Fruit fly (Drosophila melanogaster) whole organism, wandering third instar larva: ENCODE results near the gene CG44261.

Experiments
- Abd-B ChIP-seq: fragments of >200 bp; optimal IDR thresholded peaks from 2 replicates; lab custom pipeline; 2017; ENCODE audit warnings: missing biosample characterization, missing genetic modification characterization
- CG32264 ChIP-seq: fragments of 200-800 bp; sonication (Bioruptor generic); optimal IDR thresholded peaks from 2 replicates; lab custom pipeline; 2016; ENCODE audit warnings: missing biosample characterization, missing genetic modification characterization
- CG9705 ChIP-seq: fragments of 200-800 bp; sonication (Bioruptor generic); optimal IDR thresholded peaks from 2 replicates; lab custom pipeline; 2018; ENCODE audit warnings: missing biosample characterization, mild to moderate bottlenecking, missing genetic modification characterization
- CrebA ChIP-seq: fragments of 200-800 bp; sonication (Bioruptor generic); optimal IDR thresholded peaks from 2 replicates; lab custom pipeline; 2016; ENCODE audit warnings: missing biosample characterization, mild to moderate bottlenecking, missing genetic modification characterization, borderline replicate concordance
- Dfd ChIP-seq: fragments of >200 bp; optimal IDR thresholded peaks from 2 replicates; lab custom pipeline; 2017; ENCODE audit warnings: missing biosample characterization, missing genetic modification characterization
- Dif ChIP-seq: fragments of 200-275, 200-300 bp; sonication (Bioruptor generic); optimal IDR thresholded peaks from 2 replicates; lab custom pipeline; 2018; ENCODE audit warnings: missing biosample characterization, missing genetic modification characterization; ENCODE audit not compliant: partially characterized antibody
- GATAd ChIP-seq: sonication (Bioruptor generic); optimal IDR thresholded peaks from 2 replicates; lab custom pipeline; 2016; ENCODE audit warnings: missing biosample characterization, missing genetic modification characterization
- HLH106 ChIP-seq: fragments of 200-800 bp; optimal IDR thresholded peaks from 3 replicates; lab custom pipeline; 2019; ENCODE audit warnings: missing biosample characterization, mild to moderate bottlenecking, missing genetic modification characterization, moderate library complexity
- Hnf4 ChIP-seq: fragments of 200-800 bp; sonication (Bioruptor generic); optimal IDR thresholded peaks from 2 replicates; lab custom pipeline; 2016; ENCODE audit warnings: missing biosample characterization, mild to moderate bottlenecking, missing genetic modification characterization
- Hr78 ChIP-seq: fragments of >200 bp; optimal IDR thresholded peaks from 2 replicates; lab custom pipeline; 2017; ENCODE audit warnings: missing biosample characterization, missing genetic modification characterization
- Hr83 ChIP-seq: fragments of 200-300 bp; sonication (Bioruptor generic); optimal IDR thresholded peaks from 2 replicates; lab custom pipeline; 2016; ENCODE audit warnings: missing biosample characterization, mild to moderate bottlenecking, missing genetic modification characterization, moderate library complexity; ENCODE audit not compliant: poor library complexity, severe bottlenecking
- Jra ChIP-seq: sonication (Bioruptor generic); optimal IDR thresholded peaks from 2 replicates; lab custom pipeline; 2016; ENCODE audit warnings: missing biosample characterization, missing genetic modification characterization
- Mio ChIP-seq: sonication (Bioruptor generic); optimal IDR thresholded peaks from 2 replicates; lab custom pipeline; 2016; ENCODE audit warnings: missing biosample characterization, missing genetic modification characterization
- Myc ChIP-seq: fragments of >200 bp; optimal IDR thresholded peaks from 2 replicates; lab custom pipeline; 2017
- N ChIP-seq: fragments of >200 bp; optimal IDR thresholded peaks from 2 replicates; lab custom pipeline; 2018; ENCODE audit warnings: missing biosample characterization, missing external identifiers, missing genetic modification characterization
- OdsH ChIP-seq: fragments of 200-800 bp; sonication (Bioruptor generic); optimal IDR thresholded peaks from 2 replicates; lab custom pipeline; 2016; ENCODE audit warnings: missing biosample characterization, mild to moderate bottlenecking, missing genetic modification characterization
- Rel ChIP-seq, 2 experiments: fragments of 200-800 bp; sonication (Bioruptor generic) in 1 of 2; optimal IDR thresholded peaks; 2 replicates in 1 of 2; 3 replicates in 1 of 2; lab custom pipeline; 2016 to 2019; ENCODE audit warnings: mild to moderate bottlenecking in 2 of 2, missing biosample characterization in 2 of 2, missing genetic modification characterization in 2 of 2, moderate library complexity in 1 of 2
- Sp1 ChIP-seq: fragments of 200-800 bp; sonication (Bioruptor generic); optimal IDR thresholded peaks from 3 replicates; lab custom pipeline; 2019; ENCODE audit warnings: missing biosample characterization, mild to moderate bottlenecking, missing genetic modification characterization, moderate library complexity
- Vsx2 ChIP-seq: fragments of 200-300, 225-300 bp; sonication (Bioruptor generic); optimal IDR thresholded peaks from 2 replicates; lab custom pipeline; 2018; ENCODE audit warnings: missing biosample characterization, missing genetic modification characterization; ENCODE audit not compliant: partially characterized antibody
- br ChIP-seq: fragments of 200-800 bp; sonication (Bioruptor generic); optimal IDR thresholded peaks from 2 replicates; lab custom pipeline; 2016; ENCODE audit warnings: missing biosample characterization, missing genetic modification characterization
- brk ChIP-seq: fragments of 200-800 bp; sonication (Bioruptor generic); optimal IDR thresholded peaks from 2 replicates; lab custom pipeline; 2016; ENCODE audit warnings: missing biosample characterization, mild to moderate bottlenecking, missing genetic modification characterization
- dl ChIP-seq, 2 experiments: fragments of 175-275, 200-275 bp in 1 of 2; fragments of 200-275 bp in 1 of 2; sonication (Bioruptor generic); optimal IDR thresholded peaks; lab custom pipeline; 2018; ENCODE audit warnings: mild to moderate bottlenecking in 2 of 2, missing biosample characterization in 2 of 2, missing genetic modification characterization in 2 of 2, moderate library complexity in 2 of 2; ENCODE audit not compliant: partially characterized antibody in 2 of 2, insufficient read depth in 1 of 2
- dmrt93B ChIP-seq: fragments of 200-800 bp; sonication (Bioruptor generic); optimal IDR thresholded peaks from 2 replicates; lab custom pipeline; 2018; ENCODE audit warnings: missing biosample characterization, mild to moderate bottlenecking, missing genetic modification characterization
- dsf ChIP-seq: sonication (Bioruptor generic); optimal IDR thresholded peaks from 2 replicates; lab custom pipeline; 2016; ENCODE audit warnings: missing biosample characterization, missing genetic modification characterization, borderline replicate concordance
- ey ChIP-seq: fragments of 200-800 bp; sonication (Bioruptor generic); optimal IDR thresholded peaks from 2 replicates; lab custom pipeline; 2016; ENCODE audit warnings: missing biosample characterization, missing genetic modification characterization
- foxo ChIP-seq, 2 experiments: fragments of 200-800 bp; sonication (Bioruptor generic); optimal IDR thresholded peaks; 2 replicates in 1 of 2; 3 replicates in 1 of 2; lab custom pipeline; 2016 to 2017; ENCODE audit warnings: missing biosample characterization in 2 of 2, missing genetic modification characterization in 2 of 2
- fru ChIP-seq: fragments of 200-800 bp; sonication (Bioruptor generic); optimal IDR thresholded peaks from 3 replicates; lab custom pipeline; 2016; ENCODE audit warnings: missing biosample characterization, mild to moderate bottlenecking, missing genetic modification characterization
- h ChIP-seq: fragments of 200-800 bp; sonication (Bioruptor generic); optimal IDR thresholded peaks from 3 replicates; lab custom pipeline; 2016; ENCODE audit warnings: missing biosample characterization, mild to moderate bottlenecking, missing genetic modification characterization
- jim ChIP-seq: fragments of 175-275, 200-325 bp; sonication (Bioruptor generic); optimal IDR thresholded peaks from 2 replicates; lab custom pipeline; 2016; ENCODE audit warnings: missing biosample characterization, mild to moderate bottlenecking, missing genetic modification characterization
- lola ChIP-seq: fragments of >200 bp; optimal IDR thresholded peaks from 2 replicates; lab custom pipeline; 2017; ENCODE audit warnings: missing biosample characterization, missing genetic modification characterization
- pan ChIP-seq: fragments of >200 bp; optimal IDR thresholded peaks from 2 replicates; lab custom pipeline; 2017
- psq ChIP-seq: fragments of 200-800 bp; sonication (Bioruptor generic); optimal IDR thresholded peaks from 3 replicates; lab custom pipeline; 2017; ENCODE audit warnings: missing biosample characterization, mild to moderate bottlenecking, missing genetic modification characterization, moderate library complexity
- rgr ChIP-seq: fragments of 200-800 bp; sonication (Bioruptor generic); optimal IDR thresholded peaks from 3 replicates; lab custom pipeline; 2016; ENCODE audit warnings: missing biosample characterization, mild to moderate bottlenecking, missing genetic modification characterization
- sage ChIP-seq: fragments of 200-800 bp; sonication (Bioruptor generic); optimal IDR thresholded peaks from 2 replicates; lab custom pipeline; 2016; ENCODE audit warnings: missing biosample characterization, mild to moderate bottlenecking, missing genetic modification characterization
- sv ChIP-seq: fragments of 200-800 bp; sonication (Bioruptor generic); optimal IDR thresholded peaks from 3 replicates; lab custom pipeline; 2016; ENCODE audit warnings: missing biosample characterization, missing genetic modification characterization
- tai ChIP-seq: sonication (Bioruptor generic); optimal IDR thresholded peaks from 2 replicates; lab custom pipeline; 2016; ENCODE audit warnings: missing biosample characterization, missing genetic modification characterization
- usp ChIP-seq: fragments of >200 bp; optimal IDR thresholded peaks from 2 replicates; lab custom pipeline; 2017; ENCODE audit warnings: missing biosample characterization, missing genetic modification characterization
- woc ChIP-seq: sonication (Bioruptor generic); optimal IDR thresholded peaks from 2 replicates; lab custom pipeline; 2016; ENCODE audit warnings: missing biosample characterization, mild to moderate bottlenecking, missing genetic modification characterization

Gene CG44261

DNA sequence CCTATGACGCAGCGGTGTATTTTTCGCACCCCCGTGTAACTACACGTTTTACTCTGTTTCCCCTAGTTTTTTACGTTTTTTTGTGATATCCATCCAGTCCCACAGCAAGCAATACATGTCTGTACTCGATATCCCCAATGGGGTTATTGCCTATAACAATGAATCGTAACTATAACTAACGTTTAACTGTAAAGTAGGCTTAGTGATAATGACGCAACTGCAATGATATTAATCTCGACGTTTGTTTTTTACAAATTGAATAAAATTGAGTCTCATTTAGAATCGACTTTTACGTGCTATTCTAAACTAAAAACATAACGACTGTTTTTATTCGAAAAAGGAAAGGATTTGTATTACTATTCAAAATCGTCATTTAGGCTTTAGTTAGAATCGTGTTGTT lies 9.0 kb upstream of the CG44261 start:
- TF ChIP-seq pan (lab: Kevin White, UChicago), result no peak
- no peak for TF ChIP-seq Hr83 (GFP tag; lab: Kevin White, UChicago)
- TF ChIP-seq lola (GFP tag; lab: Kevin White, UChicago), result no peak
- no peak for TF ChIP-seq CrebA (GFP tag; lab: Kevin White, UChicago)
- no peak for TF ChIP-seq HLH106 (tag; lab: Kevin White, UChicago)
- no peak for TF ChIP-seq jim (GFP tag; lab: Kevin White, UChicago)
- no peak for TF ChIP-seq Abd-B
- TF ChIP-seq, all 38 proteins: peak for 0

DNA sequence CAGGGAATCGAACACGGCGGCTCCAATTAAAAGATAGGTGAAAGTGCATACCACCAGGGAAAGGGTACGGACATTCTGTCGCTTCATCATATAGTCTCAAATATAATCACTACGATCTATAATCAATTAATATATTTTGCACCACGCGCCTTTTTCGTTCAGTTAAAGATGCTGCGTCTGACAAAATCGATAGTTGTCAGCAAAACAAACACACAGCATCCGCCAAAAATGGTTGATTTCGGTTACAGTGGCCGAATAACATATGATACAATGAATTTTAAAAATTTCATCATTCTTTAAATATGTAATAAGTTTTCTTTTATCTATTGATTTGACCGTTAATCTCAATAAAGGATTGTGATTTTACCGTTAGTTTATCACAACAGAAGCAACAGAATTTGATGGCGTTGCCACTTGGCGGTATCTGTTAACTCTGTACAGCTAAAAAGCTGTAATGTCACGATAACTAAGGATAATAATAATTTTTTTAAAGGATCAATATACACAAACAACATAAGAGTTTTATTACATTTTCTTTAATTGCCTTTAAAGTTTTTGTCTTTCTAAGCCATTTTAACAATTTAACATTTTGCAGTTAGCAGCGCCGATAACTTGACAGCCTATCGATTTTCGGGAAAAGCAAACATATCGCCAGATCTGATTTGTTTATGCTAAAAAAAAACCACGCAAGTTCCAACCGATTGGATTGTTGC lies 4.1 kb upstream of the CG44261 start, which contains the start of the genes Task7 and alpha-Man-IIa:
Gene Task7, minus strand, starts transcription at position 366 of the 713 bp plus-strand sequence.
Gene alpha-Man-IIa, plus strand, starts transcription at position 621 of the 713 bp plus-strand sequence.
- TF ChIP-seq h (no peak), Hr83 (GFP tag; lab: Kevin White, UChicago) (no peak), Myc (lab: Kevin White, UChicago) (peak; percentile 35), usp (GFP tag; lab: Kevin White, UChicago) (no peak), sv (GFP tag; lab: Kevin White, UChicago) (no peak)

- no peak for TF ChIP-seq Abd-B
- no peak for TF ChIP-seq OdsH
Measured at dm6 chr3R:9410182-9410581, 2.2 kb upstream of the CG44261 start, which contains the start of gene betaTub85D. Gene betaTub85D, minus strand, starts transcription at chr3R:9410282.

DNA sequence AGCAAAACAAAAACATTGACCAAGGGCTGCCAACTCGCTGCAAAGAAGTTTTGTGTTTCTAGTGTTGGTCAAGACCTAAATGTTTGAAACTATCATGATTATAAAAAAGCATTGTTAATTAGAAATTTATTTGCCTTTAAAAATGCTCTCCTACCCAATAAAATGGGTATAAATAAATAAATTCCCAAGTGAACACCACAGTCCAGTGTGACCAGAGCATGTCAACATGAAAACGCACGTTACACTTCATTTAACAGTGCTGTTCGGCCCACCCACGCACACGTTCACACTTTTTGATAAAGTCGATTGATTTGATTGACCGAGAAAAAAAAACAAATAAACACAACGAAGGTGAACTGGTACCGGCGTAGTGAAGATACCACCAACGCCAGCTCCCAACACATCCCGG lies 3.9 kb downstream of the CG44261 start, which contains the start of the genes CG9356, BBIP1 and CG8135:
Gene CG9356, minus strand, starts transcription at position 166 of the 409 bp plus-strand sequence.
Gene BBIP1, plus strand, starts transcription at position 282 of the 409 bp plus-strand sequence.
Gene CG8135, plus strand, starts transcription at position 282 of the 409 bp plus-strand sequence.
- no peak for TF ChIP-seq Hnf4 (GFP tag; lab: Kevin White, UChicago)
- no peak for TF ChIP-seq HLH106 (tag; lab: Kevin White, UChicago)
- peak; percentile 31 for TF ChIP-seq CG9705 (GFP tag; lab: Kevin White, UChicago)
- peak; percentile 82 for TF ChIP-seq rgr (GFP tag; lab: Kevin White, UChicago)
- TF ChIP-seq Myc (lab: Kevin White, UChicago), result peak; percentile 34
- TF ChIP-seq Dfd, result no peak
- no peak for TF ChIP-seq lola (GFP tag; lab: Kevin White, UChicago)
- TF ChIP-seq Vsx2 (GFP tag; lab: Kevin White, UChicago), result no peak
- no peak for TF ChIP-seq Sp1 (GFP tag; lab: Kevin White, UChicago)
- TF ChIP-seq sv (GFP tag; lab: Kevin White, UChicago), result peak; percentile 81
- no peak for TF ChIP-seq dsf
- TF ChIP-seq usp (GFP tag; lab: Kevin White, UChicago), result no peak
- TF ChIP-seq psq (GFP tag; lab: Kevin White, UChicago), result peak; percentile 62
- TF ChIP-seq h, result no peak
- no peak for TF ChIP-seq Mio (GFP tag; lab: Kevin White, UChicago)
- TF ChIP-seq CG32264 (GFP tag; lab: Kevin White, UChicago), result peak; percentile 75
- no peak for TF ChIP-seq pan (lab: Kevin White, UChicago)
- no peak for TF ChIP-seq Jra (GFP tag; lab: Kevin White, UChicago)
- no peak for TF ChIP-seq N (GFP tag; lab: Kevin White, UChicago)
- TF ChIP-seq brk (GFP tag; lab: Kevin White, UChicago), result no peak
- no peak for TF ChIP-seq Rel (GFP tag; optimal IDR thresholded peaks at IDR 0.05; lab: Kevin White, UChicago)
- peak; percentile 98 for TF ChIP-seq Rel (tag; optimal IDR thresholded peaks at IDR 0.05; lab: Kevin White, UChicago)
- peak in 1 of 2 experiments; percentile 86 for TF ChIP-seq foxo (GFP tag; optimal IDR thresholded peaks at IDR 0.05; lab: Kevin White, UChicago)
- no peak for TF ChIP-seq tai (GFP tag; lab: Kevin White, UChicago)
- TF ChIP-seq dmrt93B, result no peak
- no peak for TF ChIP-seq sage
- no peak for TF ChIP-seq fru (GFP tag; lab: Kevin White, UChicago)
- TF ChIP-seq dl (GFP tag; optimal IDR thresholded peaks at IDR 0.05; lab: Kevin White, UChicago; ENCODE audit: insufficient read depth in 1 of 2, partially characterized antibody in 2 of 2), result no peak
- no peak for TF ChIP-seq CrebA (GFP tag; lab: Kevin White, UChicago)
- peak; percentile 61 for TF ChIP-seq OdsH
- peak; percentile 11 for TF ChIP-seq GATAd (GFP tag; lab: Kevin White, UChicago)
- peak; percentile 8 for TF ChIP-seq jim (GFP tag; lab: Kevin White, UChicago)
- no peak for TF ChIP-seq Hr78 (GFP tag; lab: Kevin White, UChicago)
- no peak for TF ChIP-seq Dif
- no peak for TF ChIP-seq woc (GFP tag; lab: Kevin White, UChicago)
- TF ChIP-seq ey (GFP tag; lab: Kevin White, UChicago), result peak; percentile 83
- TF ChIP-seq br (GFP tag; lab: Kevin White, UChicago), result no peak
- TF ChIP-seq Abd-B, result no peak
- peak; percentile 73 for TF ChIP-seq Hr83 (GFP tag; lab: Kevin White, UChicago)
